Fruit fly (Drosophila melanogaster): Measurements from ENCODE around the gene Mnt.

Mnt gene

DNA sequence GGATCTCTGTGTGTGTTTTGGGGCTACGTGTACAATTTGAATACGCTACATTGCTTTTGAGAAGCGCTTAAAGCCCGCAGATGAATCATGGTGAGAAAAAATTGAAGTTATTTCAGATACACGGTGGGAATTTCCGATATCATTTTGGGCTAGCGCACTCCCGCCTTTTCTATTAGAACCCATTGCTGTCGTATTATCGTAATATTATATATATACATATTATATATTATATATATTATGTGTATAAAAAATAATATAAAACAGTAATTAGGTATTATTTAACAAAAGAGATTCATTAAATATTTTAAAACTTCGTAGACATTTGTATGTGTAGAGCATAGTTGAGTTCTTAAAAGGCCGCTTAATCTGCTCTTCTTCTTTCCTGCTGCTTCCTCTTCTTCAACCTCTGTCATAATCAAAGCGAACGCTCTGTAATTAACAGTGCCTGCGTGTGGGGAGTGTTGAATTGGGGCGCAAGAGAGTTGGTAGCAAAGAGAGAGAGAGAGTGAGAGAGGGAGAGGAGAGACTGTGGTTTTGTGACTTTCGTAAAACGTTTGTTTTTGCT lies 6.3 kb downstream of the Mnt start:
- TF ChIP-seq Dfd (GFP tag; optimal IDR thresholded peaks at IDR 0.05) (peak; percentile 10), N (GFP tag; optimal IDR thresholded peaks at IDR 0.05) (no peak), dl (GFP tag; optimal IDR thresholded peaks at IDR 0.05; ENCODE audit: insufficient read depth in 1 of 2, partially characterized antibody in 2 of 2) (peak; percentile 87 to 90), h (GFP tag; optimal IDR thresholded peaks at IDR 0.05) (peak; percentile 55), Dif (GFP tag; optimal IDR thresholded peaks at IDR 0.05; ENCODE audit: partially characterized antibody) (peak; percentile 92), CG9705 (GFP tag; optimal IDR thresholded peaks at IDR 0.05) (peak; percentile 30), woc (GFP tag; optimal IDR thresholded peaks at IDR 0.05) (peak; percentile 5), GATAd (GFP tag; optimal IDR thresholded peaks at IDR 0.05) (no peak), br (GFP tag; optimal IDR thresholded peaks at IDR 0.05) (peak; percentile 34), OdsH (GFP tag; optimal IDR thresholded peaks at IDR 0.05) (peak; percentile 71), fru (GFP tag; optimal IDR thresholded peaks at IDR 0.05) (peak; percentile 79), Vsx2 (GFP tag; optimal IDR thresholded peaks at IDR 0.05; ENCODE audit: partially characterized antibody) (no peak), HLH106 (tag; optimal IDR thresholded peaks at IDR 0.05) (peak; percentile 91), jim (GFP tag; optimal IDR thresholded peaks at IDR 0.05) (no peak), psq (GFP tag; optimal IDR thresholded peaks at IDR 0.05) (peak; percentile 94), Rel (GFP tag; optimal IDR thresholded peaks at IDR 0.05) (peak; percentile 29), Rel (tag; optimal IDR thresholded peaks at IDR 0.05) (peak; percentile 42), foxo (GFP tag; optimal IDR thresholded peaks at IDR 0.05) (peak in 1 of 2 experiments; percentile 82), ey (GFP tag; optimal IDR thresholded peaks at IDR 0.05) (peak; percentile 55), Abd-B (GFP tag; optimal IDR thresholded peaks at IDR 0.05) (no peak), brk (GFP tag; optimal IDR thresholded peaks at IDR 0.05) (peak; percentile 7), dmrt93B (GFP tag; optimal IDR thresholded peaks at IDR 0.05) (peak; percentile 95), Sp1 (GFP tag; optimal IDR thresholded peaks at IDR 0.05) (peak; percentile 92), rgr (GFP tag; optimal IDR thresholded peaks at IDR 0.05) (peak; percentile 72), sv (GFP tag; optimal IDR thresholded peaks at IDR 0.05) (peak; percentile 13)

DNA sequence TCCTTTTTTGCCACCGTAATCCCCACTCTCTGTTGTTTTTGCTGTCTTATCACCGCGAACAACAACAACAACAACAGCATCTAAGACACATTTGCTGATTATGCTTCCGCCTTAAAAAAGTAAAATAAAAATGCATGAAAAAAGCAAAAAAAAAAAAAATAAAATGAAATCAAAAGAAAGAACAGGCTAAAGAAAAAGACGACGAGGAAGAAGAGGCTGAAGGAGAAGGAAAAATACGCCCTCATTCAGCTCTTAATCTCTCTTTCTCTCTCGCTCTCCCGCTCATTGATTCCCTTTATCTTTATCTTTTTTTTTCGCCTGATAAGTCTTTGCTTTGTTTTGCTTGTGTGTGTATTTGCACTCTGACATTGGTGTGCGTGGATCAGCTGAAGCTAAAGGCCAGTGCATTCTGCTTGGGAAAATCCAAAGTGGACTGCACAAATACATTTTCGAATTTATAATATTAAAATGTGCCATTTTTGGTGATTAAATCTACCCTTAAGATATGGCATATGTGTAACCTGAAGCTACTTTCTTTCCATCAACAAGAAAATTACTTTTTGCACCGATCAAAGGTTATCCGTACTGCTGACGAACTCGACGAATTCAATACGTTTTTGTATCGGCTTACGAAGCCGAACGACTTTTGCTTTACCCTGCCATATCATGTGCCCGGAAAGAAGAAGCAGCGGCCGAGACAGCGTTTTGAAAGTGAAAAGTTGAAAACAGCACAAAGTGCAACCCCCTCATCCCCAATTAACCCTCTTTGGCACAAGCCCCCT lies 8.5 kb downstream of the Mnt start:
- TF ChIP-seq Abd-B (GFP tag; optimal IDR thresholded peaks at IDR 0.05) (no peak), Dfd (GFP tag; optimal IDR thresholded peaks at IDR 0.05) (no peak), Jra (GFP tag; optimal IDR thresholded peaks at IDR 0.05) (peak; percentile 0), pan (optimal IDR thresholded peaks at IDR 0.05) (no peak), br (GFP tag; optimal IDR thresholded peaks at IDR 0.05) (no peak), sage (GFP tag; optimal IDR thresholded peaks at IDR 0.05) (peak; percentile 9), GATAd (GFP tag; optimal IDR thresholded peaks at IDR 0.05) (no peak), Hr78 (GFP tag; optimal IDR thresholded peaks at IDR 0.05) (no peak), Myc (optimal IDR thresholded peaks at IDR 0.05) (no peak), Dif (GFP tag; optimal IDR thresholded peaks at IDR 0.05; ENCODE audit: partially characterized antibody) (peak; percentile 69), dmrt93B (GFP tag; optimal IDR thresholded peaks at IDR 0.05) (peak; percentile 8), usp (GFP tag; optimal IDR thresholded peaks at IDR 0.05) (no peak), brk (GFP tag; optimal IDR thresholded peaks at IDR 0.05) (peak; percentile 23), woc (GFP tag; optimal IDR thresholded peaks at IDR 0.05) (peak; percentile 37), Vsx2 (GFP tag; optimal IDR thresholded peaks at IDR 0.05; ENCODE audit: partially characterized antibody) (peak; percentile 72), HLH106 (tag; optimal IDR thresholded peaks at IDR 0.05) (peak; percentile 45), CrebA (GFP tag; optimal IDR thresholded peaks at IDR 0.05; ENCODE audit: borderline replicate concordance) (peak; percentile 89), CG32264 (GFP tag; optimal IDR thresholded peaks at IDR 0.05) (peak; percentile 33), Hr83 (GFP tag; optimal IDR thresholded peaks at IDR 0.05; ENCODE audit: poor library complexity, severe bottlenecking) (no peak), psq (GFP tag; optimal IDR thresholded peaks at IDR 0.05) (peak; percentile 86), OdsH (GFP tag; optimal IDR thresholded peaks at IDR 0.05) (peak; percentile 39), lola (GFP tag; optimal IDR thresholded peaks at IDR 0.05) (no peak), Hnf4 (GFP tag; optimal IDR thresholded peaks at IDR 0.05) (no peak), Mio (GFP tag; optimal IDR thresholded peaks at IDR 0.05) (no peak), h (GFP tag; optimal IDR thresholded peaks at IDR 0.05) (peak; percentile 43), N (GFP tag; optimal IDR thresholded peaks at IDR 0.05) (no peak), rgr (GFP tag; optimal IDR thresholded peaks at IDR 0.05) (peak; percentile 27), foxo (GFP tag; optimal IDR thresholded peaks at IDR 0.05) (peak in 1 of 2 experiments; percentile 37), sv (GFP tag; optimal IDR thresholded peaks at IDR 0.05) (no peak), fru (GFP tag; optimal IDR thresholded peaks at IDR 0.05) (peak; percentile 52), tai (GFP tag; optimal IDR thresholded peaks at IDR 0.05) (no peak), Rel (GFP tag; optimal IDR thresholded peaks at IDR 0.05) (peak; percentile 74), Rel (tag; optimal IDR thresholded peaks at IDR 0.05) (peak; percentile 44), dl (GFP tag; optimal IDR thresholded peaks at IDR 0.05; ENCODE audit: insufficient read depth in 1 of 2, partially characterized antibody in 2 of 2) (peak; percentile 48 to 77), dsf (GFP tag; optimal IDR thresholded peaks at IDR 0.05; ENCODE audit: borderline replicate concordance) (no peak), CG9705 (GFP tag; optimal IDR thresholded peaks at IDR 0.05) (no peak), jim (GFP tag; optimal IDR thresholded peaks at IDR 0.05) (peak; percentile 40), Sp1 (GFP tag; optimal IDR thresholded peaks at IDR 0.05) (peak; percentile 61), ey (GFP tag; optimal IDR thresholded peaks at IDR 0.05) (no peak)
